Fruit fly (Drosophila melanogaster): ENCODE data around the gene CG33257.

Gene CG33257

DNA sequence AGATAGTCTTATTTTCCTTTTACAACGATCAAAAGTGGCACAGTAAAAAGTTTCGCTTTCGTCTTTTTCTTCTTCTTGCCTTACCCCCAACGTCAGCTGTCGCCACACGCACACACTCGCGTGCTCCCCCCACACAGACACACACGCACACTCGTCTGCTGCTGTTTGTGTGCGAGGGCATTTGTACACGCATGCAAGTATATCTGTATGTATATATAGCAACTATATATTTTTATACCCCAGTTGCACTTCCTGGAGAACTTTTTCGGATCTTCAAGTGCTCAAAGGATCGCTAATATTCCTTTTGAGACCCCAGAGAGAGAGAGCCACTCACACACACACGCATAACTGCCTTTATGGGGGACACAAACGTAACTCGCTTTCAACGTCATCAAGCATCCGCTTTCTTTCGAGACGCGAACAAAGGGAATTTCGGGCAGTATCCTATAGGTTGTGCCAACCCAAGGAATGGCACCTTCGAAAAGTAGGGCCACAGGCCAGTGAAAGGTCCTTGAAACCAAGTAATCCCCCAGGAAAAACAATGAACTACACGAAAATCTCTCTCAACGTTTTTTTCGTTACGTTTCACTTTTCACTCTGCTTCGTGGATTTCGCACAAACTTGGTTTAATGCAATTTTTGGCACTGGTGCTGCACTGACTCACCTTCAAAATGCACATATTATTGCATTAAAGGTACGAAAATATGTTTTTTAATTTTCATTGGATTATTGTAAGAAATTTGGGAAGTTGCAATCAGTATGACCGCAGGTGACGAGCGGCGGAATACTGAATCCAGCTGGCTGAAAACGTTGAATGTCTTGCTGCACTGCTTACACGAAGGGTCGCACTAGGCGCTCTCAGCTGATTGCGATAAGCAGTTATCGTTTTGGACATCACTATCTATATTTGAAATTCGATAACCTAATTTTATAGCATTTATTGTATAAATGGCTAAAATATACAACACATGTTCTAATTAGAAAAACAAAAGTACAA is 31.9 kb downstream of the CG33257 start, which contains the start of gene roq:
Gene roq (minus strand): TSS at position 799 of the 997 bp plus-strand sequence.
- no peak for TF ChIP-seq CG4328 (GFP tag; optimal IDR thresholded peaks at IDR 0.05)
- peak; percentile 34 for TF ChIP-seq CoRest (tag; optimal IDR thresholded peaks at IDR 0.05)
- no peak for TF ChIP-seq tup (GFP tag; optimal IDR thresholded peaks at IDR 0.05)
- no peak for TF ChIP-seq CG11085 (GFP tag; IDR thresholded peaks at IDR 0.05)
- TF ChIP-seq CG34224 (GFP tag; IDR thresholded peaks at IDR 0.05; ENCODE audit: partially characterized antibody) = peak; percentile 58; the same call in 2 of the 3 replicates
- no peak for TF ChIP-seq gt (GFP tag; IDR thresholded peaks at IDR 0.05)
- peak; percentile 89 for TF ChIP-seq E2f2 (GFP tag; IDR thresholded peaks at IDR 0.05)
- TF ChIP-seq gfzf (GFP tag; optimal IDR thresholded peaks at IDR 0.05) = peak; percentile 96
- peak in 1 of 2 experiments; percentile 65 for TF ChIP-seq Pdp1 (GFP tag; optimal IDR thresholded peaks at IDR 0.05)
- TF ChIP-seq vfl (GFP tag; optimal IDR thresholded peaks at IDR 0.05) = no peak
- TF ChIP-seq Blimp-1 (GFP tag; optimal IDR thresholded peaks at IDR 0.05) = peak; percentile 92
- TF ChIP-seq hbn (GFP tag; IDR thresholded peaks at IDR 0.05; ENCODE audit: partially characterized antibody) = peak; percentile 44; the same call in 1 of the 2 replicates
- TF ChIP-seq dpn (GFP tag; optimal IDR thresholded peaks at IDR 0.05) = no peak
- no peak for TF ChIP-seq aop (GFP tag; IDR thresholded peaks at IDR 0.05)
- TF ChIP-seq sim (GFP tag; IDR thresholded peaks at IDR 0.05) = no peak
- TF ChIP-seq CG10274 (GFP tag; optimal IDR thresholded peaks at IDR 0.05) = no peak
- no peak for TF ChIP-seq CG17912 (GFP tag; optimal IDR thresholded peaks at IDR 0.05)
- TF ChIP-seq Med (GFP tag) = peak; percentile 71
- no peak for TF ChIP-seq Hand (GFP tag; optimal IDR thresholded peaks at IDR 0.05)
- peak; percentile 55 for TF ChIP-seq BEAF-32 (GFP tag; optimal IDR thresholded peaks at IDR 0.05)
- TF ChIP-seq Drgx (GFP tag; IDR thresholded peaks at IDR 0.05) = no peak
- no peak for TF ChIP-seq Dad (GFP tag; optimal IDR thresholded peaks at IDR 0.05)
- peak; percentile 87 for TF ChIP-seq CG2116 (GFP tag; optimal IDR thresholded peaks at IDR 0.05)
- no peak for TF ChIP-seq al (GFP tag; IDR thresholded peaks at IDR 0.05)
- no peak; the same call in 1 of the 2 replicates for TF ChIP-seq CG32532 (GFP tag; IDR thresholded peaks at IDR 0.05)
- no peak for TF ChIP-seq CG32767 (GFP tag; IDR thresholded peaks at IDR 0.05)
- TF ChIP-seq Adf1 (GFP tag; IDR thresholded peaks at IDR 0.05) = no peak
- no peak for TF ChIP-seq pnt (GFP tag; optimal IDR thresholded peaks at IDR 0.05)
- peak in 1 of 3 experiments; percentile 88 for TF ChIP-seq lola (GFP tag; optimal IDR thresholded peaks at IDR 0.05)
- no peak for TF ChIP-seq CG13123 (GFP tag; optimal IDR thresholded peaks at IDR 0.05)
- peak; percentile 41 for TF ChIP-seq CG2712 (tag; optimal IDR thresholded peaks at IDR 0.05)
- TF ChIP-seq ems (GFP tag; optimal IDR thresholded peaks at IDR 0.05) = no peak
- peak; percentile 23 for TF ChIP-seq Abd-B (GFP tag; optimal IDR thresholded peaks at IDR 0.05)
- TF ChIP-seq Camta (GFP tag; optimal IDR thresholded peaks at IDR 0.05) = no peak
- TF ChIP-seq CG4617 (GFP tag; optimal IDR thresholded peaks at IDR 0.05; ENCODE audit: borderline replicate concordance) = peak; percentile 81
- peak; percentile 71 for TF ChIP-seq HLH4C (GFP tag; IDR thresholded peaks at IDR 0.05; ENCODE audit: partially characterized antibody)
- peak; percentile 41; the same call in 1 of the 2 replicates for TF ChIP-seq CG3847 (GFP tag; IDR thresholded peaks at IDR 0.05)
- TF ChIP-seq CG1792 (GFP tag; optimal IDR thresholded peaks at IDR 0.05) = no peak
- TF ChIP-seq CG34376 (GFP tag; optimal IDR thresholded peaks at IDR 0.05) = peak; percentile 17
- TF ChIP-seq CG8478 (optimal IDR thresholded peaks at IDR 0.05) = peak; percentile 86
- peak; percentile 57 for TF ChIP-seq MESR4 (GFP tag; optimal IDR thresholded peaks at IDR 0.05)
- TF ChIP-seq CG17829 (tag; optimal IDR thresholded peaks at IDR 0.05) = peak; percentile 51
- no peak for TF ChIP-seq CG8359 (GFP tag; optimal IDR thresholded peaks at IDR 0.05; ENCODE audit: borderline replicate concordance)
- no peak for TF ChIP-seq CG2129 (GFP tag; IDR thresholded peaks at IDR 0.05; ENCODE audit: partially characterized antibody)
- TF ChIP-seq CG9437 (GFP tag; optimal IDR thresholded peaks at IDR 0.05) = peak; percentile 95
- TF ChIP-seq B-H2 (GFP tag; optimal IDR thresholded peaks at IDR 0.05) = no peak
- TF ChIP-seq pzg (GFP tag; optimal IDR thresholded peaks at IDR 0.05) = peak; percentile 94
